Worm (Caenorhabditis elegans) whole organism, L1 larva: ENCODE data around the gene chup-1.

ENCODE experiments used
- C04F5.9 ChIP-seq: sonication (generic microtip); optimal IDR thresholded peaks from 2 replicates; lab custom pipeline; 2016; ENCODE audit warnings: missing genetic modification characterization, missing compliant biosample characterization
- C16A3.4 ChIP-seq: fragments of 150-350 bp; optimal IDR thresholded peaks from 2 replicates; lab custom pipeline; 2014; ENCODE audit warnings: missing biosample characterization, missing genetic modification characterization
- Y116A8C.19 ChIP-seq: sonication (generic microtip); optimal IDR thresholded peaks from 2 replicates; lab custom pipeline; 2016; ENCODE audit warnings: missing compliant biosample characterization, missing genetic modification characterization, borderline replicate concordance
- alr-1 ChIP-seq: fragments of 200-800 bp; sonication (Bioruptor generic); optimal IDR thresholded peaks from 2 replicates; lab custom pipeline; 2018; ENCODE audit warnings: borderline replicate concordance, mild to moderate bottlenecking, missing genetic modification characterization, missing compliant biosample characterization
- aly-2 ChIP-seq: fragments of 150-350 bp; optimal IDR thresholded peaks from 2 replicates; lab custom pipeline; 2014; ENCODE audit warnings: missing biosample characterization, missing genetic modification characterization
- ama-1 ChIP-seq: fragments of 150-350 bp; optimal IDR thresholded peaks from 2 replicates; lab custom pipeline; 2014
- ceh-8 ChIP-seq: fragments of 200-800 bp; sonication (Bioruptor generic); optimal IDR thresholded peaks from 2 replicates; lab custom pipeline; 2018; ENCODE audit warnings: mild to moderate bottlenecking, missing genetic modification characterization, moderate library complexity, missing compliant biosample characterization
- ceh-90 ChIP-seq: sonication (generic microtip); optimal IDR thresholded peaks from 2 replicates; lab custom pipeline; 2016; ENCODE audit warnings: missing genetic modification characterization, missing compliant biosample characterization
- dpl-1 ChIP-seq, 3 experiments: fragments of 150-350 bp in 2 of 3; sonication (generic microtip) in 1 of 3; optimal IDR thresholded peaks; 2 replicates each; lab custom pipeline; 2014 to 2017; ENCODE audit warnings: missing biosample characterization in 3 of 3, missing genetic modification characterization in 3 of 3, missing genetic modification reagents in 3 of 3
- dsc-1 ChIP-seq: sonication (generic microtip); optimal IDR thresholded peaks from 2 replicates; lab custom pipeline; 2016; ENCODE audit warnings: mild to moderate bottlenecking, missing genetic modification characterization, missing compliant biosample characterization
- efl-1 ChIP-seq, 4 experiments: fragments of 150-350 bp; optimal IDR thresholded peaks in 3 of 4; peaks in 1 of 4; 1 replicate in 1 of 4; 2 replicates in 3 of 4; lab custom pipeline; 2014; ENCODE audit warnings: missing biosample characterization in 2 of 4, missing genetic modification characterization in 2 of 4, missing genetic modification reagents in 2 of 4
- efl-3 ChIP-seq: fragments of 200-800 bp; sonication (Bioruptor generic); optimal IDR thresholded peaks from 2 replicates; lab custom pipeline; 2018; ENCODE audit warnings: mild to moderate bottlenecking, missing genetic modification characterization, missing compliant biosample characterization
- egl-13 ChIP-seq: sonication (generic microtip); optimal IDR thresholded peaks from 2 replicates; lab custom pipeline; 2016; ENCODE audit warnings: missing genotype, missing genetic modification reagents, missing genetic modification characterization, missing compliant biosample characterization
- egl-27 ChIP-seq, 2 experiments: fragments of 150-350 bp in 1 of 2; sonication (generic microtip); optimal IDR thresholded peaks; 3 replicates each; lab custom pipeline; 2017 to 2018; ENCODE audit warnings: missing biosample characterization in 2 of 2, missing genetic modification characterization in 2 of 2, missing genetic modification reagents in 2 of 2
- elt-3 ChIP-seq, 6 experiments: fragments of 150-350 bp in 1 of 6; sonication (generic microtip); optimal IDR thresholded peaks; 2 replicates each; lab custom pipeline; 2017 to 2018; ENCODE audit warnings: missing biosample characterization in 6 of 6, missing genetic modification characterization in 6 of 6, inconsistent platforms in 1 of 6
- fkh-10 ChIP-seq: sonication (generic microtip); optimal IDR thresholded peaks from 2 replicates; lab custom pipeline; 2017; ENCODE audit warnings: missing biosample characterization, missing genetic modification reagents, missing genetic modification characterization
- fkh-4 ChIP-seq: sonication (generic microtip); optimal IDR thresholded peaks from 2 replicates; lab custom pipeline; 2016; ENCODE audit warnings: missing compliant biosample characterization, missing genetic modification characterization, borderline replicate concordance
- fkh-8 ChIP-seq: sonication (generic microtip); optimal IDR thresholded peaks from 2 replicates; lab custom pipeline; 2016; ENCODE audit warnings: mild to moderate bottlenecking, missing genetic modification characterization, missing compliant biosample characterization
- fos-1 ChIP-seq: fragments of 150-350 bp; optimal IDR thresholded peaks from 2 replicates; lab custom pipeline; 2014; ENCODE audit warnings: missing biosample characterization, missing genetic modification characterization
- hlh-17 ChIP-seq: fragments of 200-800 bp; sonication (Bioruptor generic); optimal IDR thresholded peaks from 2 replicates; lab custom pipeline; 2018; ENCODE audit warnings: missing genetic modification characterization, mild to moderate bottlenecking, missing compliant biosample characterization, moderate library complexity, borderline replicate concordance
- hlh-4 ChIP-seq: sonication (generic microtip); optimal IDR thresholded peaks from 2 replicates; lab custom pipeline; 2016; ENCODE audit warnings: mild to moderate bottlenecking, missing genetic modification characterization, missing compliant biosample characterization
- irx-1 ChIP-seq: sonication (generic microtip); optimal IDR thresholded peaks from 2 replicates; lab custom pipeline; 2016; ENCODE audit warnings: missing genetic modification characterization, missing compliant biosample characterization
- isw-1 ChIP-seq: fragments of 200-800 bp; sonication (Bioruptor generic); IDR thresholded peaks from 2 replicates; pipeline ENCODE4 v1.3.6; 2022; ENCODE audit warnings: missing genetic modification characterization, missing compliant biosample characterization
- lin-13 ChIP-seq: fragments of 150-350 bp; optimal IDR thresholded peaks from 2 replicates; lab custom pipeline; 2014; ENCODE audit warnings: missing biosample characterization, missing genetic modification reagents, missing genetic modification characterization
- lin-14 ChIP-seq: fragments of 200-800 bp; sonication (Bioruptor generic); optimal IDR thresholded peaks from 2 replicates; lab custom pipeline; 2018; ENCODE audit warnings: mild to moderate bottlenecking, missing genetic modification characterization, moderate library complexity, missing compliant biosample characterization
- lin-15B ChIP-seq: fragments of 150-350 bp; sonication (generic microtip); optimal IDR thresholded peaks from 3 replicates; lab custom pipeline; 2014; ENCODE audit warnings: missing biosample characterization, missing genetic modification characterization
- lin-35 ChIP-seq, 2 experiments: fragments of 150-350 bp; optimal IDR thresholded peaks; 2 replicates each; lab custom pipeline; 2014; ENCODE audit warnings: missing biosample characterization in 2 of 2, missing genetic modification characterization in 2 of 2, missing genetic modification reagents in 2 of 2
- lsy-2 ChIP-seq, 2 experiments: fragments of 150-350 bp; optimal IDR thresholded peaks; 2 replicates each; lab custom pipeline; 2014; ENCODE audit warnings: missing biosample characterization in 2 of 2, missing genetic modification characterization in 2 of 2
- mdl-1 ChIP-seq, 2 experiments: fragments of 150-350 bp; optimal IDR thresholded peaks; 2 replicates each; lab custom pipeline; 2014 to 2017; ENCODE audit warnings: missing biosample characterization in 2 of 2, missing genetic modification characterization in 2 of 2, inconsistent platforms in 1 of 2
- mef-2 ChIP-seq: fragments of 150-350 bp; optimal IDR thresholded peaks from 2 replicates; lab custom pipeline; 2014; ENCODE audit warnings: missing biosample characterization, missing genetic modification characterization
- mep-1 ChIP-seq: fragments of 150-350 bp; optimal IDR thresholded peaks from 2 replicates; lab custom pipeline; 2014; ENCODE audit warnings: missing biosample characterization, missing genetic modification characterization
- nhr-11 ChIP-seq: fragments of 150-350 bp; optimal IDR thresholded peaks from 2 replicates; lab custom pipeline; 2014; ENCODE audit warnings: missing biosample characterization, missing genetic modification characterization
- nhr-20 ChIP-seq: sonication (generic microtip); optimal IDR thresholded peaks from 2 replicates; lab custom pipeline; 2016; ENCODE audit warnings: mild to moderate bottlenecking, missing genetic modification characterization, missing compliant biosample characterization
- nhr-28 ChIP-seq: fragments of 150-350 bp; optimal IDR thresholded peaks from 2 replicates; lab custom pipeline; 2014; ENCODE audit warnings: missing biosample characterization, missing genetic modification characterization
- nhr-47 ChIP-seq: sonication (generic microtip); optimal IDR thresholded peaks from 2 replicates; lab custom pipeline; 2016; ENCODE audit warnings: mild to moderate bottlenecking, missing genetic modification characterization, moderate library complexity, missing compliant biosample characterization
- nhr-71 ChIP-seq: sonication (generic microtip); optimal IDR thresholded peaks from 2 replicates; lab custom pipeline; 2016; ENCODE audit warnings: mild to moderate bottlenecking, missing genetic modification characterization, moderate library complexity, missing compliant biosample characterization
- nhr-76 ChIP-seq: sonication (generic microtip); optimal IDR thresholded peaks from 2 replicates; lab custom pipeline; 2017; ENCODE audit warnings: missing biosample characterization, missing genetic modification characterization
- nhr-77 ChIP-seq: fragments of 150-350 bp; optimal IDR thresholded peaks from 2 replicates; lab custom pipeline; 2014; ENCODE audit warnings: missing biosample characterization, missing genetic modification characterization
- nhr-90 ChIP-seq: sonication (generic microtip); optimal IDR thresholded peaks from 2 replicates; lab custom pipeline; 2016; ENCODE audit warnings: mild to moderate bottlenecking, missing genetic modification characterization, missing compliant biosample characterization; ENCODE audit not compliant: poor library complexity
- pqm-1 ChIP-seq: sonication (generic microtip); optimal IDR thresholded peaks from 3 replicates; lab custom pipeline; 2017; ENCODE audit warnings: missing biosample characterization, missing genetic modification characterization
- skn-1 ChIP-seq: fragments of 150-350 bp; optimal IDR thresholded peaks from 2 replicates; lab custom pipeline; 2014; ENCODE audit warnings: missing biosample characterization, missing genetic modification characterization
- snu-23 ChIP-seq: sonication (generic microtip); optimal IDR thresholded peaks from 2 replicates; lab custom pipeline; 2016; ENCODE audit warnings: missing genetic modification characterization, missing compliant biosample characterization
- sox-4 ChIP-seq: sonication (generic microtip); optimal IDR thresholded peaks from 2 replicates; lab custom pipeline; 2016; ENCODE audit warnings: missing genetic modification characterization, missing compliant biosample characterization
- sup-37 ChIP-seq: fragments of 200-800 bp; sonication (Bioruptor generic); optimal IDR thresholded peaks from 2 replicates; lab custom pipeline; 2018; ENCODE audit warnings: mild to moderate bottlenecking, missing genetic modification characterization, missing compliant biosample characterization
- unc-130 ChIP-seq: fragments of 150-350 bp; optimal IDR thresholded peaks from 2 replicates; lab custom pipeline; 2017; ENCODE audit warnings: missing biosample characterization, missing genetic modification characterization, inconsistent platforms
- unc-30 ChIP-seq: sonication (generic microtip); optimal IDR thresholded peaks from 2 replicates; lab custom pipeline; 2017; ENCODE audit warnings: missing biosample characterization, missing genetic modification characterization
- unc-62 ChIP-seq: fragments of 150-350 bp; optimal IDR thresholded peaks from 2 replicates; lab custom pipeline; 2014; ENCODE audit warnings: missing biosample characterization, missing genetic modification reagents, missing genetic modification characterization
- zag-1 ChIP-seq: fragments of 150-350 bp; optimal IDR thresholded peaks from 2 replicates; lab custom pipeline; 2014; ENCODE audit warnings: missing biosample characterization, missing genetic modification characterization
- zip-4 ChIP-seq: fragments of 200-800 bp; sonication (Bioruptor generic); optimal IDR thresholded peaks from 2 replicates; lab custom pipeline; 2018; ENCODE audit warnings: mild to moderate bottlenecking, missing genetic modification characterization, moderate library complexity, missing compliant biosample characterization
- ztf-11 ChIP-seq, 2 experiments: sonication (generic microtip); optimal IDR thresholded peaks; 2 replicates each; lab custom pipeline; 2016 to 2017; ENCODE audit warnings: missing genetic modification characterization in 2 of 2, missing biosample characterization in 1 of 2, missing compliant biosample characterization in 1 of 2
- ztf-4 ChIP-seq: fragments of 150-350 bp; optimal IDR thresholded peaks from 2 replicates; lab custom pipeline; 2014; ENCODE audit warnings: missing biosample characterization, missing genetic modification characterization

Gene chup-1

DNA sequence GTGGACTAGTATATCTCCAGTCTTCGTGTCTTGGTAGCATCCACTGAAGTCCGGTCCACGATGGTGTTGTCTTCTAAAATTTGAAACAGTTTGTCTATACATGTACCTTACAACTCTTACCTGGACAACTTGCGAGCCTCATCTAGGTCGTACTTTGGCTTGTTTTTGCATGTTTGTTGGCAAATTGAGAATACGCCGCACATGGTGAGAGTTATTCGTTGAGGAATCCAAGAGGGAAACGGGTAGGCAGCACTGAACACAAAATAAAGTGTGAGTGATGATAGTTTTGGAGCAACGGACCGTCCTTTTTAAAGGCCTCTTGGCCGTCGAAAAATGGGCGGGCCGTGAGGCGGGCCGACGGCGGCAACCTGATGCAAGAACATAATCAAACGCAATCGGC, 41.3 kb upstream of the chup-1 start, which contains the start of gene asns-2:
asns-2 (minus strand) TSS at position 282 of the 400 bp plus-strand sequence.
- TF ChIP-seq lin-15B (no peak), skn-1 (tag; lab: Kevin White, UChicago) (no peak), unc-62 (GFP tag; lab: Kevin White, UChicago) (no peak), nhr-20 (tag; lab: Kevin White, UChicago) (no peak), sup-37 (GFP tag; lab: Kevin White, UChicago) (no peak), hlh-4 (tag; lab: Kevin White, UChicago) (no peak), lsy-2 (tag; optimal IDR thresholded peaks at IDR 0.05; lab: Kevin White, UChicago) (no peak), fkh-10 (no peak), unc-30 (tag; lab: Kevin White, UChicago) (no peak), lin-14 (no peak), lin-13 (no peak), lin-35 (GFP tag; optimal IDR thresholded peaks at IDR 0.05; lab: Kevin White, UChicago) (no peak), elt-3 (tag; optimal IDR thresholded peaks at IDR 0.05; lab: Kevin White, UChicago) (no peak)

- TF ChIP-seq snu-23 (peak; percentile 36), zag-1 (no peak), hlh-4 (tag; lab: Kevin White, UChicago) (no peak), hlh-17 (no peak), lin-13 (no peak), nhr-77 (tag; lab: Kevin White, UChicago) (no peak), C16A3.4 (tag; lab: Kevin White, UChicago) (peak; percentile 21), fos-1 (tag; lab: Kevin White, UChicago) (no peak), isw-1 (GFP tag; lab: Robert Waterston, UW) (no peak), nhr-28 (no peak), dpl-1 (GFP tag; optimal IDR thresholded peaks at IDR 0.05; lab: Kevin White, UChicago) (no peak), fkh-4 (tag; lab: Kevin White, UChicago) (no peak), unc-130 (tag; lab: Kevin White, UChicago) (no peak), unc-30 (tag; lab: Kevin White, UChicago) (no peak), ceh-8 (GFP tag; lab: Kevin White, UChicago) (no peak), egl-13 (tag; lab: Kevin White, UChicago) (no peak), egl-27 (tag; optimal IDR thresholded peaks at IDR 0.05; lab: Kevin White, UChicago) (no peak), ama-1 (lab: Kevin White, UChicago) (no peak), nhr-90 (tag; lab: Kevin White, UChicago) (peak; percentile 20), aly-2 (no peak), mef-2 (tag; lab: Kevin White, UChicago) (no peak), sox-4 (tag; lab: Kevin White, UChicago) (no peak), efl-1 (optimal IDR thresholded peaks at IDR 0.05; lab: Kevin White, UChicago) (no peak), efl-1 (GFP tag; optimal IDR thresholded peaks at IDR 0.05 in 1 of 2; lab: Kevin White, UChicago) (no peak), alr-1 (tag; lab: Kevin White, UChicago) (no peak), pqm-1 (no peak), C04F5.9 (no peak), nhr-11 (tag; lab: Kevin White, UChicago) (no peak), zip-4 (GFP tag; lab: Kevin White, UChicago) (no peak), Y116A8C.19 (tag; lab: Kevin White, UChicago) (no peak), nhr-71 (peak; percentile 58), mep-1 (tag; lab: Kevin White, UChicago) (peak; percentile 4), ztf-11 (tag; optimal IDR thresholded peaks at IDR 0.05; lab: Kevin White, UChicago) (no peak), mdl-1 (tag; optimal IDR thresholded peaks at IDR 0.05; lab: Kevin White, UChicago) (peak in 1 of 2 experiments; percentile 61), sup-37 (GFP tag; lab: Kevin White, UChicago) (no peak), nhr-76 (tag; lab: Kevin White, UChicago) (no peak), ztf-4 (tag; lab: Kevin White, UChicago) (peak; percentile 11), nhr-47 (tag; lab: Kevin White, UChicago) (no peak), lin-35 (GFP tag; optimal IDR thresholded peaks at IDR 0.05; lab: Kevin White, UChicago) (peak in 1 of 2 experiments; percentile 19), unc-62 (GFP tag; lab: Kevin White, UChicago) (no peak), fkh-8 (tag; lab: Kevin White, UChicago) (no peak), irx-1 (no peak), ceh-90 (no peak), dsc-1 (tag; lab: Kevin White, UChicago) (no peak), efl-3 (no peak)
These were observed 39.4 kb upstream of the chup-1 start for ce11 chrX:8752546-8752945.
